Worm (Caenorhabditis elegans): ENCODE results near the gene B0303.4.

B0303.4 gene

ce11 chrIII:8726019-8726894 lies 36.6 kb downstream of the B0303.4 start:
- TF ChIP-seq attf-5 (GFP tag; optimal IDR thresholded peaks at IDR 0.05) = no peak
- TF ChIP-seq madf-10 (tag; optimal IDR thresholded peaks at IDR 0.05) = no peak
- TF ChIP-seq F22D6.2 (tag; optimal IDR thresholded peaks at IDR 0.05) = no peak
- TF ChIP-seq tlf-1 (GFP tag; optimal IDR thresholded peaks at IDR 0.05) = no peak
- TF ChIP-seq nhr-80 (tag; optimal IDR thresholded peaks at IDR 0.05) = no peak
- TF ChIP-seq K11D2.4 (GFP tag; IDR thresholded peaks at IDR 0.05) = no peak
- no peak for TF ChIP-seq lsy-27 (tag; optimal IDR thresholded peaks at IDR 0.05; ENCODE audit: borderline replicate concordance, insufficient read depth)
- TF ChIP-seq Y53G8AR.9 (GFP tag; conservative IDR thresholded peaks at IDR 0.05) = no peak
- TF ChIP-seq ztf-25 (GFP tag; IDR thresholded peaks at IDR 0.05) = no peak
- no peak for TF ChIP-seq rec-8 (tag; optimal IDR thresholded peaks at IDR 0.05)

- TF ChIP-seq F49E8.2 (tag; optimal IDR thresholded peaks at IDR 0.05; ENCODE audit: insufficient read depth) (no peak), ztf-26 (tag; optimal IDR thresholded peaks at IDR 0.05) (no peak), snpc-1.3 (tag; optimal IDR thresholded peaks at IDR 0.05; ENCODE audit: insufficient read depth) (no peak), attf-5 (GFP tag; optimal IDR thresholded peaks at IDR 0.05) (no peak), unc-62 (GFP tag; optimal IDR thresholded peaks at IDR 0.05) (no peak), lag-1 (GFP tag; IDR thresholded peaks at IDR 0.05) (no peak), zim-3 (tag; optimal IDR thresholded peaks at IDR 0.05) (no peak), pha-4 (tag; optimal IDR thresholded peaks at IDR 0.05) (no peak), ceh-58 (GFP tag; IDR thresholded peaks at IDR 0.05) (no peak), F52B5.7 (tag; optimal IDR thresholded peaks at IDR 0.05) (no peak), hlh-26 (GFP tag; conservative IDR thresholded peaks at IDR 0.05) (no peak), B0035.1 (tag; optimal IDR thresholded peaks at IDR 0.05) (no peak), ztf-18 (tag; optimal IDR thresholded peaks at IDR 0.05) (no peak), mes-4 (tag; optimal IDR thresholded peaks at IDR 0.05) (no peak), egrh-3 (GFP tag; IDR thresholded peaks at IDR 0.05) (no peak), egl-18 (GFP tag; IDR thresholded peaks at IDR 0.05) (no peak)
Observed at ce11 chrIII:8731310-8731709, 41.7 kb downstream of the B0303.4 start, which contains the start of gene ZK370.4. Gene ZK370.4, minus strand, starts transcription at chrIII:8731410.

- TF ChIP-seq somi-1 (GFP tag; optimal IDR thresholded peaks at IDR 0.05) (peak; percentile 8), zim-3 (tag; optimal IDR thresholded peaks at IDR 0.05) (no peak), dox-1 (GFP tag; IDR thresholded peaks at IDR 0.05) (no peak), F57A8.1 (GFP tag; optimal IDR thresholded peaks at IDR 0.05) (no peak), C06A6.2 (GFP tag; conservative IDR thresholded peaks at IDR 0.05) (peak; percentile 49; the same call in 1 of the 2 replicates)
Observed at ce11 chrIII:8731973-8732372, 42.3 kb downstream of the B0303.4 start.

ce11 chrIII:8733237-8733636 lies 43.6 kb downstream of the B0303.4 start:
- TF ChIP-seq B0019.2 (GFP tag; conservative IDR thresholded peaks at IDR 0.05) (no peak), cebp-1 (GFP tag; IDR thresholded peaks at IDR 0.05) (peak; percentile 36; the same call in 1 of the 2 replicates), cebp-1 (tag; optimal IDR thresholded peaks at IDR 0.05) (peak; percentile 54), Y95B8A.8 (GFP tag; IDR thresholded peaks at IDR 0.05) (no peak), efl-1 (GFP tag; optimal IDR thresholded peaks at IDR 0.05) (no peak), lsl-1 (GFP tag; optimal IDR thresholded peaks at IDR 0.05) (no peak), ztf-6 (GFP tag; IDR thresholded peaks at IDR 0.05) (no peak), somi-1 (GFP tag; optimal IDR thresholded peaks at IDR 0.05) (peak; percentile 26), pha-4 (tag; optimal IDR thresholded peaks at IDR 0.05) (peak; percentile 70), ztf-25 (GFP tag; IDR thresholded peaks at IDR 0.05) (no peak)
